Fruit fly (Drosophila melanogaster): ENCODE measurements around the gene CG18223.

CG18223 gene

dm6 chr3L:18897459-18898085, 22.5 kb downstream of the CG18223 start (continued):
- TF ChIP-seq CG12071 (GFP tag; optimal IDR thresholded peaks at IDR 0.05) (no peak), unpg (GFP tag; optimal IDR thresholded peaks at IDR 0.05) (no peak), CG12299 (tag; optimal IDR thresholded peaks at IDR 0.05) (no peak), YL-1 (GFP tag; optimal IDR thresholded peaks at IDR 0.05) (no peak), CG11456 (GFP tag; IDR thresholded peaks at IDR 0.05) (no peak), CG7271 (tag; optimal IDR thresholded peaks at IDR 0.05) (no peak), caup (GFP tag; optimal IDR thresholded peaks at IDR 0.05; ENCODE audit: severe bottlenecking) (no peak), Fer2 (tag; optimal IDR thresholded peaks at IDR 0.05) (no peak)

DNA sequence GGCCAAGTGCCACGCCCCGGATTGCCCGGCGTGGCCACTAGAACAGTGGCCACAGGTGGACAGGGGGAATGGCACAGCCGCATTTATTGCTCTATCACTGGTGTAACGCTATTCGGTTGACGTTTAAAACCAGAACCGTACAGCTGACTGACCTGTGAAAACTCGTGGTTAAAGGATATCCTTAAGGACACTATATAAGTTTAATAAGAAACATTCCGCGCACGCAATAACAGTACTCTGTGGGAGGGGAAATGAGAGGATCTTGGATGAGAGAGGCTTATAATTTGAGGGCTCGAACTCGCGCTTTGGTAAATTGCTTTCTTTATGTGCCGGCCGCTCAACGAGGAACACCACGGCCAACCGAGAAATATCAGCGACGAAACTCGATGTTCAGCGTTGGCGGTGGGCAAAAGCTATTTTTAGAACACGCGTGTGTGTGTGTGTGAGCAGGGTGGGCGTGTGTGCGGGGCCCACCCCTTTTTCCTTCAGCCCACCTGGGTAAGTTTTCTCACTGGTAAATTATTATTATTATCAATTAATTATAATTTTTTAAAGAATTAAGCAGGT, 23.7 kb downstream of the CG18223 start:
- TF ChIP-seq cad (GFP tag; optimal IDR thresholded peaks at IDR 0.05) (peak; percentile 26), CG10147 (GFP tag; optimal IDR thresholded peaks at IDR 0.05) (no peak), ci (GFP tag; IDR thresholded peaks at IDR 0.05) (peak; percentile 23; the same call in 1 of the 3 replicates), Deaf1 (tag; optimal IDR thresholded peaks at IDR 0.05) (peak; percentile 25), mld (GFP tag; IDR thresholded peaks at IDR 0.05; ENCODE audit: partially characterized antibody) (peak; percentile 56; the same call in 2 of the 3 replicates), CG42726 (GFP tag; IDR thresholded peaks at IDR 0.05; ENCODE audit: partially characterized antibody) (no peak), CG11085 (GFP tag; IDR thresholded peaks at IDR 0.05) (0 out of 2 replicates have a peak, but pooled peaks have one; percentile 7), nerfin-2 (GFP tag; IDR thresholded peaks at IDR 0.05; ENCODE audit: partially characterized antibody) (peak; percentile 52; the same call in 1 of the 2 replicates), Trl (optimal IDR thresholded peaks at IDR 0.05) (peak in 1 of 2 experiments; percentile 6), Trl (GFP tag; optimal IDR thresholded peaks at IDR 0.05) (no peak), CG6254 (GFP tag; optimal IDR thresholded peaks at IDR 0.05) (peak; percentile 13), CG1603 (tag; optimal IDR thresholded peaks at IDR 0.05) (no peak), CG10543 (GFP tag; optimal IDR thresholded peaks at IDR 0.05) (peak; percentile 40), tna (GFP tag; IDR thresholded peaks at IDR 0.05; ENCODE audit: partially characterized antibody) (0 out of 2 replicates have a peak, but pooled peaks have one; percentile 47), Med (GFP tag) (peak; percentile 70), CG11560 (tag; IDR thresholded peaks at IDR 0.05) (no peak), CG34224 (GFP tag; IDR thresholded peaks at IDR 0.05; ENCODE audit: partially characterized antibody) (0 out of 3 replicates have a peak, but pooled peaks have one; percentile 16), wdn (GFP tag; IDR thresholded peaks at IDR 0.05) (no peak), CG6791 (GFP tag; IDR thresholded peaks at IDR 0.05; ENCODE audit: partially characterized antibody) (0 out of 3 replicates have a peak, but pooled peaks have one; percentile 19), lilli (GFP tag; optimal IDR thresholded peaks at IDR 0.05) (peak; percentile 17), abd-A (tag; optimal IDR thresholded peaks at IDR 0.05) (peak; percentile 16), CG34376 (GFP tag; optimal IDR thresholded peaks at IDR 0.05) (no peak), CG12769 (tag; optimal IDR thresholded peaks at IDR 0.05) (peak; percentile 40), cg (GFP tag; optimal IDR thresholded peaks at IDR 0.05) (peak; percentile 34), E2f2 (GFP tag; IDR thresholded peaks at IDR 0.05) (0 out of 2 replicates have a peak, but pooled peaks have one; percentile 8), CG2199 (GFP tag; IDR thresholded peaks at IDR 0.05) (0 out of 3 replicates have a peak, but pooled peaks have one; percentile 15), kni (GFP tag; optimal IDR thresholded peaks at IDR 0.05) (peak; percentile 40), CG8290 (GFP tag; optimal IDR thresholded peaks at IDR 0.05) (no peak), CG8290 (tag; optimal IDR thresholded peaks at IDR 0.05) (peak in 1 of 2 experiments; percentile 34), gcm2 (GFP tag; optimal IDR thresholded peaks at IDR 0.05) (no peak), Doc3 (GFP tag; IDR thresholded peaks at IDR 0.05; ENCODE audit: partially characterized antibody) (0 out of 3 replicates have a peak, but pooled peaks have one; percentile 34), chinmo (GFP tag; IDR thresholded peaks at IDR 0.05; ENCODE audit: partially characterized antibody) (peak; percentile 58; the same call in 1 of the 4 replicates), sug (tag; optimal IDR thresholded peaks at IDR 0.05) (peak; percentile 29), btn (GFP tag; optimal IDR thresholded peaks at IDR 0.05) (no peak), CG13894 (tag; optimal IDR thresholded peaks at IDR 0.05) (peak; percentile 37), Atf6 (GFP tag; IDR thresholded peaks at IDR 0.05) (0 out of 2 replicates have a peak, but pooled peaks have one; percentile 25), Scr (GFP tag; IDR thresholded peaks at IDR 0.05; ENCODE audit: partially characterized antibody) (peak; percentile 32; the same call in 1 of the 2 replicates), CoRest (tag; optimal IDR thresholded peaks at IDR 0.05) (no peak)
